Fruit fly (Drosophila melanogaster) S2 (cell line): ENCODE data around the gene CG9777.

Experiments used
- CG8478 ChIP-seq: fragments of >200 bp; optimal IDR thresholded peaks from 2 replicates; lab custom pipeline; 2018
- CTCF ChIP-seq, 2 experiments: fragments of >200 bp; optimal IDR thresholded peaks; 2 replicates each; lab custom pipeline; 2018

- TF ChIP-seq CG8478 (lab: Kevin White, UChicago) = no peak
- TF ChIP-seq CTCF (optimal IDR thresholded peaks at IDR 0.05; lab: Kevin White, UChicago) = no peak
Observed at dm6 chrX:16598336-16598977, 33.6 kb downstream of the CG9777 start.
